Worm (Caenorhabditis elegans) whole organism, young adult: ENCODE measurements around the gene msp-76.

Experiments
- C06A6.2 ChIP-seq: fragments of 200-800 bp; sonication (Bioruptor generic); conservative IDR thresholded peaks from 2 replicates; pipeline ENCODE4 v1.3.6; 2022; ENCODE audit warnings: missing genetic modification characterization, missing compliant biosample characterization
- C17E4.6 ChIP-seq: fragments of 200-800 bp; sonication (Bioruptor generic); IDR thresholded peaks from 2 replicates; pipeline ENCODE4 v1.3.6; 2022; ENCODE audit warnings: missing genetic modification reagents, missing genetic modification characterization, missing compliant biosample characterization
- F10E7.11 ChIP-seq: sonication (generic microtip); optimal IDR thresholded peaks from 2 replicates; lab custom pipeline; 2017; ENCODE audit warnings: mild to moderate bottlenecking, missing genetic modification characterization, moderate library complexity, missing compliant biosample characterization
- F22D6.2 ChIP-seq: sonication (generic microtip); optimal IDR thresholded peaks from 2 replicates; lab custom pipeline; 2016; ENCODE audit warnings: mild to moderate bottlenecking, missing genetic modification characterization, missing compliant biosample characterization
- F37B4.10 ChIP-seq: fragments of 200-800 bp; sonication (Bioruptor generic); IDR thresholded peaks from 2 replicates; pipeline ENCODE4 v1.3.6; 2022; ENCODE audit warnings: missing genetic modification characterization, missing compliant biosample characterization
- F39B2.1 ChIP-seq: fragments of 200-800 bp; sonication (Bioruptor generic); IDR thresholded peaks from 2 replicates; pipeline ENCODE4 v1.3.6; 2022; ENCODE audit warnings: missing genetic modification reagents, missing genetic modification characterization, missing compliant biosample characterization
- F49E8.2 ChIP-seq: sonication (generic microtip); optimal IDR thresholded peaks from 3 replicates; lab custom pipeline; 2017; ENCODE audit warnings: missing genetic modification characterization, mild to moderate bottlenecking, missing compliant biosample characterization, antibody characterized with exemption, moderate library complexity; ENCODE audit not compliant: insufficient read depth
- F52B5.7 ChIP-seq: sonication (generic microtip); optimal IDR thresholded peaks from 2 replicates; lab custom pipeline; 2016; ENCODE audit warnings: mild to moderate bottlenecking, missing genetic modification characterization, missing compliant biosample characterization
- K11D2.4 ChIP-seq: fragments of 200-800 bp; sonication (Bioruptor generic); IDR thresholded peaks from 2 replicates; pipeline ENCODE4 v1.3.6; 2022; ENCODE audit warnings: missing genetic modification reagents, missing genetic modification characterization, missing compliant biosample characterization
- K12H6.12 ChIP-seq: fragments of 200-800 bp; sonication (Bioruptor generic); optimal IDR thresholded peaks from 2 replicates; lab custom pipeline; 2018; ENCODE audit warnings: mild to moderate bottlenecking, missing genetic modification characterization, missing compliant biosample characterization
- Y53F4B.3 ChIP-seq: fragments of 200-800 bp; sonication (Bioruptor generic); IDR thresholded peaks from 2 replicates; pipeline ENCODE4 v1.3.6; 2022; ENCODE audit warnings: missing genetic modification reagents, missing genetic modification characterization, missing compliant biosample characterization
- Y67H2A.10 ChIP-seq: fragments of 200-800 bp; sonication (Bioruptor generic); conservative IDR thresholded peaks from 2 replicates; pipeline ENCODE4 v1.3.6; 2022; ENCODE audit warnings: missing genetic modification reagents, missing genetic modification characterization, missing compliant biosample characterization
- Y79H2A.3 ChIP-seq: fragments of 200-800 bp; sonication (Bioruptor generic); conservative IDR thresholded peaks from 2 replicates; pipeline ENCODE4 v1.3.6; 2022; ENCODE audit warnings: missing genetic modification reagents, missing genetic modification characterization, missing compliant biosample characterization
- ZK185.1 ChIP-seq: sonication (generic microtip); optimal IDR thresholded peaks from 2 replicates; lab custom pipeline; 2016; ENCODE audit warnings: mild to moderate bottlenecking, missing genetic modification characterization, missing compliant biosample characterization; ENCODE audit not compliant: poor library complexity, severe bottlenecking
- akir-1 ChIP-seq: fragments of 200-800 bp; sonication (Bioruptor generic); optimal IDR thresholded peaks from 2 replicates; lab custom pipeline; 2018; ENCODE audit warnings: mild to moderate bottlenecking, missing genetic modification characterization, moderate library complexity, missing compliant biosample characterization
- aptf-3 ChIP-seq: fragments of 200-800 bp; sonication (Bioruptor generic); IDR thresholded peaks from 2 replicates; pipeline ENCODE4 v1.3.6; 2022; ENCODE audit warnings: missing genetic modification characterization, missing compliant biosample characterization
- atf-7 ChIP-seq: sonication (generic microtip); optimal IDR thresholded peaks from 2 replicates; lab custom pipeline; 2017; ENCODE audit warnings: mild to moderate bottlenecking, missing genetic modification characterization, missing compliant biosample characterization
- athp-1 ChIP-seq: sonication (generic microtip); optimal IDR thresholded peaks from 2 replicates; lab custom pipeline; 2017; ENCODE audit warnings: mild to moderate bottlenecking, missing genetic modification characterization, missing compliant biosample characterization
- bed-1 ChIP-seq: fragments of 200-800 bp; sonication (Bioruptor generic); IDR thresholded peaks from 2 replicates; pipeline ENCODE4 v1.3.6; 2022; ENCODE audit warnings: missing genetic modification reagents, missing genetic modification characterization, missing compliant biosample characterization
- ccch-3 ChIP-seq: fragments of 200-800 bp; sonication (Bioruptor generic); optimal IDR thresholded peaks from 2 replicates; lab custom pipeline; 2018; ENCODE audit warnings: mild to moderate bottlenecking, missing genetic modification characterization, missing compliant biosample characterization
- cebp-1 ChIP-seq, 2 experiments: fragments of 200-800 bp in 1 of 2; sonication (Bioruptor generic) in 1 of 2; sonication (generic microtip) in 1 of 2; IDR thresholded peaks in 1 of 2; optimal IDR thresholded peaks in 1 of 2; 2 replicates each; pipeline versions ENCODE4 v1.3.6 to Lab custom; 2017 to 2022; ENCODE audit warnings: missing compliant biosample characterization in 2 of 2, missing genetic modification characterization in 2 of 2, mild to moderate bottlenecking in 1 of 2, missing genetic modification reagents in 1 of 2, moderate library complexity in 1 of 2
- ceh-100 ChIP-seq: fragments of 200-800 bp; sonication (Bioruptor generic); IDR thresholded peaks from 2 replicates; pipeline ENCODE4 v1.3.6; 2022; ENCODE audit warnings: missing genetic modification reagents, missing genetic modification characterization, missing compliant biosample characterization
- ceh-79 ChIP-seq: sonication (generic microtip); optimal IDR thresholded peaks from 2 replicates; lab custom pipeline; 2017; ENCODE audit warnings: mild to moderate bottlenecking, missing genetic modification characterization, missing compliant biosample characterization
- chd-7 ChIP-seq: sonication (generic microtip); optimal IDR thresholded peaks from 2 replicates; lab custom pipeline; 2016; ENCODE audit warnings: mild to moderate bottlenecking, missing genetic modification characterization, moderate library complexity, missing compliant biosample characterization
- die-1 ChIP-seq: sonication (generic microtip); optimal IDR thresholded peaks from 2 replicates; lab custom pipeline; 2016; ENCODE audit warnings: missing genotype, mild to moderate bottlenecking, missing genetic modification characterization, missing compliant biosample characterization
- egl-18 ChIP-seq: fragments of 200-800 bp; sonication (Bioruptor generic); IDR thresholded peaks from 2 replicates; pipeline ENCODE4 v1.3.6; 2022; ENCODE audit warnings: missing genetic modification reagents, missing genetic modification characterization, missing compliant biosample characterization
- fkh-3 ChIP-seq: sonication (generic microtip); optimal IDR thresholded peaks from 2 replicates; lab custom pipeline; 2016; ENCODE audit warnings: mild to moderate bottlenecking, missing genetic modification characterization, missing compliant biosample characterization
- him-1 ChIP-seq: sonication (generic microtip); optimal IDR thresholded peaks from 2 replicates; lab custom pipeline; 2016; ENCODE audit warnings: missing genotype, missing genetic modification reagents, missing genetic modification characterization, missing compliant biosample characterization
- hlh-26 ChIP-seq: fragments of 200-800 bp; sonication (Bioruptor generic); conservative IDR thresholded peaks from 2 replicates; pipeline ENCODE4 v1.3.6; 2022; ENCODE audit warnings: missing genetic modification reagents, missing genetic modification characterization, missing compliant biosample characterization
- hrde-1 ChIP-seq: sonication (generic microtip); optimal IDR thresholded peaks from 2 replicates; lab custom pipeline; 2016; ENCODE audit warnings: missing genetic modification characterization, mild to moderate bottlenecking, missing compliant biosample characterization, moderate library complexity, missing genotype, missing genetic modification reagents, borderline replicate concordance
- hsf-1 ChIP-seq: fragments of 200-800 bp; sonication (Bioruptor generic); IDR thresholded peaks from 2 replicates; pipeline ENCODE4 v1.3.6; 2022; ENCODE audit warnings: missing genetic modification reagents, missing genetic modification characterization, missing compliant biosample characterization
- let-526 ChIP-seq: fragments of 200-800 bp; sonication (Bioruptor generic); IDR thresholded peaks from 2 replicates; pipeline ENCODE4 v1.3.6; 2022; ENCODE audit warnings: missing genetic modification reagents, missing genetic modification characterization, missing compliant biosample characterization
- lir-1 ChIP-seq: fragments of 200-800 bp; sonication (Bioruptor generic); conservative IDR thresholded peaks from 2 replicates; pipeline ENCODE4 v1.3.6; 2022; ENCODE audit warnings: missing genetic modification reagents, missing genetic modification characterization, missing compliant biosample characterization
- lsl-1 ChIP-seq: fragments of 200-800 bp; sonication (Bioruptor generic); optimal IDR thresholded peaks from 2 replicates; lab custom pipeline; 2018; ENCODE audit warnings: mild to moderate bottlenecking, missing genetic modification characterization, moderate library complexity, missing compliant biosample characterization
- madf-10 ChIP-seq: sonication (generic microtip); optimal IDR thresholded peaks from 2 replicates; lab custom pipeline; 2016; ENCODE audit warnings: mild to moderate bottlenecking, missing genetic modification characterization, missing compliant biosample characterization
- madf-3 ChIP-seq: fragments of 200-800 bp; sonication (Bioruptor generic); IDR thresholded peaks from 2 replicates; pipeline ENCODE4 v1.3.6; 2022; ENCODE audit warnings: missing genetic modification reagents, missing genetic modification characterization, missing compliant biosample characterization
- mcd-1 ChIP-seq: fragments of 200-800 bp; sonication (Bioruptor generic); IDR thresholded peaks from 2 replicates; pipeline ENCODE4 v1.3.6; 2022; ENCODE audit warnings: missing genetic modification reagents, missing genetic modification characterization, missing compliant biosample characterization
- nfya-1 ChIP-seq: sonication (generic microtip); optimal IDR thresholded peaks from 2 replicates; lab custom pipeline; 2017; ENCODE audit warnings: antibody characterized with exemption, missing compliant biosample characterization, missing genetic modification characterization, borderline replicate concordance; ENCODE audit not compliant: insufficient read depth
- nfyb-1 ChIP-seq: fragments of 200-800 bp; sonication (Bioruptor generic); IDR thresholded peaks from 2 replicates; pipeline ENCODE4 v1.3.6; 2022; ENCODE audit warnings: missing genetic modification reagents, missing genetic modification characterization, missing compliant biosample characterization
- nhr-27 ChIP-seq: fragments of 200-800 bp; sonication (Bioruptor generic); optimal IDR thresholded peaks from 2 replicates; lab custom pipeline; 2018; ENCODE audit warnings: mild to moderate bottlenecking, missing genetic modification characterization, moderate library complexity, missing compliant biosample characterization
- snpc-4 ChIP-seq, 5 experiments: fragments of 150-350 bp in 1 of 5; sonication (generic microtip) in 4 of 5; optimal IDR thresholded peaks; 2 replicates each; lab custom pipeline; 2014 to 2018; ENCODE audit warnings: missing genetic modification characterization in 5 of 5, missing biosample characterization in 3 of 5, antibody characterized with exemption in 2 of 5, mild to moderate bottlenecking in 2 of 5, missing compliant biosample characterization in 2 of 5, missing genotype in 2 of 5, moderate library complexity in 2 of 5, missing genetic modification reagents in 1 of 5
- somi-1 ChIP-seq: fragments of 200-800 bp; sonication (Bioruptor generic); optimal IDR thresholded peaks from 2 replicates; lab custom pipeline; 2018; ENCODE audit warnings: mild to moderate bottlenecking, missing genetic modification characterization, missing compliant biosample characterization
- sptf-2 ChIP-seq: fragments of 200-800 bp; sonication (Bioruptor generic); optimal IDR thresholded peaks from 2 replicates; lab custom pipeline; 2018; ENCODE audit warnings: mild to moderate bottlenecking, missing genetic modification characterization, missing compliant biosample characterization
- ztf-18 ChIP-seq: sonication (generic microtip); optimal IDR thresholded peaks from 2 replicates; lab custom pipeline; 2016; ENCODE audit warnings: missing genotype, mild to moderate bottlenecking, missing genetic modification characterization, missing compliant biosample characterization

The msp-76 gene

ce11 chrIV:9727217-9727616 is 38.4 kb downstream of the msp-76 start:
- TF ChIP-seq K12H6.12 (no peak), ceh-79 (tag; lab: Kevin White, UChicago) (no peak), athp-1 (tag; lab: Kevin White, UChicago) (no peak), madf-10 (tag; lab: Kevin White, UChicago) (no peak), C17E4.6 (GFP tag; lab: Robert Waterston, UW) (no peak), somi-1 (GFP tag; lab: Kevin White, UChicago) (no peak), F22D6.2 (tag; lab: Kevin White, UChicago) (no peak), let-526 (GFP tag; lab: Robert Waterston, UW) (no peak)

- TF ChIP-seq ccch-3 (GFP tag; lab: Kevin White, UChicago), result no peak
- no peak for TF ChIP-seq akir-1 (GFP tag; lab: Kevin White, UChicago)
- no peak for TF ChIP-seq madf-10 (tag; lab: Kevin White, UChicago)
- no peak for TF ChIP-seq ztf-18 (tag; lab: Kevin White, UChicago)
- no peak for TF ChIP-seq F10E7.11 (tag; lab: Kevin White, UChicago)
- no peak for TF ChIP-seq nfya-1 (tag; lab: Kevin White, UChicago)
- no peak for TF ChIP-seq F37B4.10 (GFP tag; lab: Robert Waterston, UW)
- no peak for TF ChIP-seq Y53F4B.3
- no peak for TF ChIP-seq atf-7
- TF ChIP-seq K11D2.4 (GFP tag; lab: Robert Waterston, UW), result no peak
- no peak for TF ChIP-seq aptf-3 (GFP tag; lab: Robert Waterston, UW)
- TF ChIP-seq F39B2.1 (GFP tag; lab: Robert Waterston, UW), result no peak
- TF ChIP-seq fkh-3, result no peak
- TF ChIP-seq cebp-1 (GFP tag; IDR thresholded peaks at IDR 0.05; lab: Robert Waterston, UW), result no peak
- TF ChIP-seq cebp-1 (tag; optimal IDR thresholded peaks at IDR 0.05; lab: Kevin White, UChicago), result no peak
- no peak for TF ChIP-seq hsf-1
- no peak for TF ChIP-seq sptf-2
- TF ChIP-seq nhr-27, result no peak
- no peak for TF ChIP-seq F52B5.7 (tag; lab: Kevin White, UChicago)
- no peak for TF ChIP-seq C06A6.2 (GFP tag; lab: Robert Waterston, UW)
Observed at ce11 chrIV:9728376-9728775, 39.6 kb downstream of the msp-76 start, which contains the start of gene nhr-100. nhr-100 (plus strand) TSS chrIV:9728676.

- TF ChIP-seq him-1 (tag; lab: Kevin White, UChicago) (peak; percentile 9), snpc-4 (GFP tag; optimal IDR thresholded peaks at IDR 0.05; lab: Kevin White, UChicago) (no peak), snpc-4 (tag; optimal IDR thresholded peaks at IDR 0.05; lab: Kevin White, UChicago) (peak in 1 of 4 experiments; percentile 7), Y67H2A.10 (GFP tag; lab: Robert Waterston, UW) (no peak), bed-1 (GFP tag; lab: Robert Waterston, UW) (no peak), chd-7 (no peak), K11D2.4 (GFP tag; lab: Robert Waterston, UW) (no peak), hrde-1 (tag; lab: Kevin White, UChicago) (no peak), hsf-1 (no peak), nfyb-1 (GFP tag; lab: Robert Waterston, UW) (no peak; the same call in 1 of the 2 replicates), die-1 (no peak), mcd-1 (GFP tag; lab: Robert Waterston, UW) (0 out of 2 replicates have a peak, but pooled peaks have one; percentile 26), lsl-1 (peak; percentile 84), egl-18 (GFP tag; lab: Robert Waterston, UW) (no peak), lir-1 (no peak), F49E8.2 (tag; lab: Kevin White, UChicago) (no peak), Y79H2A.3 (GFP tag; lab: Robert Waterston, UW) (no peak), nfya-1 (tag; lab: Kevin White, UChicago) (no peak), hlh-26 (GFP tag; lab: Robert Waterston, UW) (no peak), ceh-100 (GFP tag; lab: Robert Waterston, UW) (peak; percentile 64), madf-3 (GFP tag; lab: Robert Waterston, UW) (no peak), F10E7.11 (tag; lab: Kevin White, UChicago) (no peak), ZK185.1 (tag; lab: Kevin White, UChicago) (no peak)
- TF ChIP-seq, all 124 proteins: peak for 5
Observed at ce11 chrIV:9733904-9734303, 45.1 kb downstream of the msp-76 start.
